Worm (Caenorhabditis elegans): ENCODE data around the gene igcm-4.
A peak's percentile ranks its signal among the peaks of the same experiment; 100 is the strongest.

- TF ChIP-seq nhr-19 (GFP tag; conservative IDR thresholded peaks at IDR 0.05) (no peak), lsy-2 (tag; optimal IDR thresholded peaks at IDR 0.05) (no peak), egl-27 (tag; optimal IDR thresholded peaks at IDR 0.05) (no peak), nhr-11 (tag; optimal IDR thresholded peaks at IDR 0.05) (no peak), lir-3 (tag; optimal IDR thresholded peaks at IDR 0.05; ENCODE audit: poor library complexity) (no peak), lin-35 (GFP tag; optimal IDR thresholded peaks at IDR 0.05) (no peak), skn-1 (tag; optimal IDR thresholded peaks at IDR 0.05) (peak; percentile 69), zag-1 (tag; optimal IDR thresholded peaks at IDR 0.05) (no peak), mab-9 (GFP tag; IDR thresholded peaks at IDR 0.05) (no peak), nhr-90 (tag; optimal IDR thresholded peaks at IDR 0.05; ENCODE audit: poor library complexity) (no peak), nhr-28 (tag; optimal IDR thresholded peaks at IDR 0.05) (no peak)
Observed at ce11 chrX:2013912-2014311, 32.2 kb downstream of the igcm-4 start.
